Fruit fly (Drosophila melanogaster): Measurements from ENCODE around the gene CG42266.
A peak's percentile ranks its signal among the peaks of the same experiment; 100 is the strongest.

Gene CG42266

DNA sequence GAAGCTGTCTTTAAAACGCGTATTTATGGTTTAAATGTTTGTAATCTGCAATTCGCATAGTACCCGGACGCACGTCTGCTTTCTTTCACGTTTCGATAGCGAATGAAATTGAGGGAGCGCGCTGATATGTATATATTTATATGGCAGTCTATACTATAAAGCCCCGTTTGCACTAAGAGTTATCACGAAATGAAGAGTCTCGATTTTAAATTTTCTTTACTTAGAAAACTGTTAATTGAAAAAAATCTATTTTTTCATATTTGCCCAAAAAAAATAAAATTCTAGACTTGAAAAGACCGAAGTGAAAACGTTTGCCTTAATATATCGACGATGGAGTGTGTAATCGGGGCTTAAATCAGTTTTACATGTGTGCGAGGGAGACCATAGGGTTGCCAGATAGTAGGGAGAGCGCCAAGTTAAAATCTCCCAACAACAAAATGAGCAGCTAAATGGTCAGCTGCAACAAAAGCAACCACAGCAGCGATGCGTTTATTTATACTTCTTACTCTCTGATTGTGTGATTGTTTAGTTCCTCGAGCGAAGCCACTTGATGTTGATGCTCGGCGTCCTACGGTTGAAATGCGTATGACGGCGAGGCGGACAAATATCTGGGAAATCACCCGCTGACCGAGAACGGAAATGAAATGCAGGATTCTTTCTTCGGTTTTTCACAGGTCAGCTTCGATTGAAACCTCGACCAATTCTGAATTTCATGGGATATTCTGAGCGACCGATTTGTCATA, 14.5 kb downstream of the CG42266 start, which contains the start of gene cact (continued):
- peak; percentile 86 for TF ChIP-seq CG4328 (GFP tag; optimal IDR thresholded peaks at IDR 0.05)
- TF ChIP-seq sna (GFP tag; IDR thresholded peaks at IDR 0.05; ENCODE audit: partially characterized antibody), result peak; percentile 73; the same call in 1 of the 2 replicates
- TF ChIP-seq zen2 (GFP tag; IDR thresholded peaks at IDR 0.05; ENCODE audit: partially characterized antibody), result no peak
- TF ChIP-seq CG15696 (tag; optimal IDR thresholded peaks at IDR 0.05), result peak; percentile 88
- TF ChIP-seq CG42726 (GFP tag; IDR thresholded peaks at IDR 0.05; ENCODE audit: partially characterized antibody), result peak; percentile 45; the same call in 1 of the 2 replicates
- peak; percentile 75 for TF ChIP-seq jing (GFP tag; optimal IDR thresholded peaks at IDR 0.05)
- TF ChIP-seq CG8359 (GFP tag; optimal IDR thresholded peaks at IDR 0.05; ENCODE audit: borderline replicate concordance), result peak; percentile 60
- peak; percentile 68; the same call in 1 of the 2 replicates for TF ChIP-seq CG16779 (GFP tag; IDR thresholded peaks at IDR 0.05)
- TF ChIP-seq CG8281 (tag; optimal IDR thresholded peaks at IDR 0.05), result peak; percentile 68
- TF ChIP-seq CG2202 (tag; optimal IDR thresholded peaks at IDR 0.05), result peak; percentile 76
- TF ChIP-seq az2 (GFP tag; optimal IDR thresholded peaks at IDR 0.05), result peak; percentile 95
- TF ChIP-seq CG43689 (GFP tag; IDR thresholded peaks at IDR 0.05), result no peak; the same call in none of the 2 replicates
- peak; percentile 89 for TF ChIP-seq run (tag; optimal IDR thresholded peaks at IDR 0.05)
- TF ChIP-seq Nf-YC (tag; optimal IDR thresholded peaks at IDR 0.05), result peak; percentile 84
- TF ChIP-seq CG7786 (GFP tag; optimal IDR thresholded peaks at IDR 0.05), result peak; percentile 95
- peak; percentile 94 for TF ChIP-seq CG18262 (tag; optimal IDR thresholded peaks at IDR 0.05)
- TF ChIP-seq tx (GFP tag; optimal IDR thresholded peaks at IDR 0.05), result peak; percentile 95
- TF ChIP-seq sr (GFP tag; IDR thresholded peaks at IDR 0.05), result peak; percentile 25; the same call in 1 of the 3 replicates
- peak; percentile 66 for TF ChIP-seq CG17912 (GFP tag; optimal IDR thresholded peaks at IDR 0.05)
- TF ChIP-seq Jarid2 (GFP tag; optimal IDR thresholded peaks at IDR 0.05), result peak; percentile 82
- TF ChIP-seq Nf-YB (GFP tag; optimal IDR thresholded peaks at IDR 0.05), result peak; percentile 82
- TF ChIP-seq zfh1 (GFP tag; IDR thresholded peaks at IDR 0.05), result peak; percentile 91
- TF ChIP-seq wdn (GFP tag; IDR thresholded peaks at IDR 0.05), result peak; percentile 73
- peak; percentile 94 for TF ChIP-seq CG13624 (GFP tag; optimal IDR thresholded peaks at IDR 0.05)
- TF ChIP-seq CG11560 (tag; IDR thresholded peaks at IDR 0.05), result peak; percentile 70; the same call in 2 of the 3 replicates
- no peak for TF ChIP-seq Doc3 (GFP tag; IDR thresholded peaks at IDR 0.05; ENCODE audit: partially characterized antibody)
- TF ChIP-seq fd3F (GFP tag; optimal IDR thresholded peaks at IDR 0.05), result peak; percentile 88
- TF ChIP-seq abd-A (tag; optimal IDR thresholded peaks at IDR 0.05), result peak; percentile 94
- peak; percentile 82 for TF ChIP-seq CG11723 (GFP tag; optimal IDR thresholded peaks at IDR 0.05)
- peak; percentile 92 for TF ChIP-seq NfI (GFP tag; optimal IDR thresholded peaks at IDR 0.05)
- TF ChIP-seq Eip74EF (GFP tag; optimal IDR thresholded peaks at IDR 0.05), result peak in 1 of 2 experiments; percentile 80
- TF ChIP-seq ftz-f1 (GFP tag; optimal IDR thresholded peaks at IDR 0.05), result peak; percentile 27
- peak; percentile 87 for TF ChIP-seq Max (GFP tag; optimal IDR thresholded peaks at IDR 0.05)
- peak; percentile 95 for TF ChIP-seq CG13894 (tag; optimal IDR thresholded peaks at IDR 0.05)
- peak; percentile 83 for TF ChIP-seq ewg (GFP tag; optimal IDR thresholded peaks at IDR 0.05)
- peak; percentile 66 for TF ChIP-seq chm (GFP tag; IDR thresholded peaks at IDR 0.05)
- TF ChIP-seq CG3163 (GFP tag; optimal IDR thresholded peaks at IDR 0.05), result peak; percentile 80
- peak; percentile 40 for TF ChIP-seq MTF-1 (GFP tag; optimal IDR thresholded peaks at IDR 0.05; ENCODE audit: borderline replicate concordance)
- TF ChIP-seq Mrtf (GFP tag; IDR thresholded peaks at IDR 0.05), result peak; percentile 86; the same call in 2 of the 3 replicates
- no peak for TF ChIP-seq gce (GFP tag; IDR thresholded peaks at IDR 0.05)
- peak; percentile 87 for TF ChIP-seq ttk (GFP tag; IDR thresholded peaks at IDR 0.05)
- TF ChIP-seq Bdp1 (GFP tag; optimal IDR thresholded peaks at IDR 0.05), result peak; percentile 89
- no peak for TF ChIP-seq CG15479 (GFP tag; optimal IDR thresholded peaks at IDR 0.05)
- peak; percentile 83 for TF ChIP-seq CG3065 (GFP tag; optimal IDR thresholded peaks at IDR 0.05)
- peak; percentile 58 for TF ChIP-seq Hey (tag; optimal IDR thresholded peaks at IDR 0.05)
- TF ChIP-seq CG9797 (GFP tag; optimal IDR thresholded peaks at IDR 0.05), result peak; percentile 67
- TF ChIP-seq Dfd (GFP tag; optimal IDR thresholded peaks at IDR 0.05), result no peak
- TF ChIP-seq CG8924 (tag; optimal IDR thresholded peaks at IDR 0.05), result peak; percentile 95

Data from whole organism, embryonic.